Worm (Caenorhabditis elegans) whole organism, midembryonic: Measurements from ENCODE around the gene fipr-16.

Experiments used
- cog-1 ChIP-seq: sonication (generic microtip); optimal IDR thresholded peaks from 2 replicates; lab custom pipeline; 2016; ENCODE audit warnings: missing genetic modification characterization, missing compliant biosample characterization
- ztf-29 ChIP-seq: fragments of 200-800 bp; sonication (Bioruptor generic); IDR thresholded peaks from 2 replicates; pipeline ENCODE4 v1.3.6; 2022; ENCODE audit warnings: missing genetic modification reagents, missing genetic modification characterization, missing compliant biosample characterization

DNA sequence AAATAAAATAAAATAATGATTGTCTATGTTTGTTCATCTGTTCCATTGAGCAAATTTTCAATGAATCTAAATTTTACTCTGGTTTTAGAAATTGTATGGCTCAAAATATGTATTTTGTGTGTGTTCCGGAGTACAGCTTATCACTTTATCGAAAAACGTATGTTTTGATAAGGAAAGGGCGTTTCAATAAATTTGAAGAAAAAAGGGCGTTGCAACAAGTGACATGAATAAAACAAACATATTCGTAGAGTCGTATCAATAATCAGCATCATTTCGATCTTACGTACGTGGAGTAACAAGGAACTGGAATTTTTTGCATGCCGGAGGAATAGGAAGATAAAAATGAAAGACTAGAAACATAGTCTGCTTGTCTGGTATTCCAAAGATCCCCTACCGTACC is 3.3 kb upstream of the fipr-16 start:
- TF ChIP-seq ztf-29 (GFP tag; lab: Robert Waterston, UW), result no peak
- no peak for TF ChIP-seq cog-1
